Worm (Caenorhabditis elegans): ENCODE data around the gene srh-118.

The srh-118 gene

ce11 chrV:17500055-17500454 lies 4.1 kb upstream of the srh-118 start:
- TF ChIP-seq ceh-44 (GFP tag; IDR thresholded peaks at IDR 0.05) (0 out of 2 replicates have a peak, but pooled peaks have one; percentile 25), set-16 (GFP tag; IDR thresholded peaks at IDR 0.05) (peak; percentile 65), lin-1 (GFP tag; IDR thresholded peaks at IDR 0.05) (no peak), pha-4 (GFP tag; IDR thresholded peaks at IDR 0.05) (no peak), pha-4 (tag; optimal IDR thresholded peaks at IDR 0.05) (no peak), spr-1 (tag; optimal IDR thresholded peaks at IDR 0.05) (no peak), Y48G9A.11 (GFP tag; IDR thresholded peaks at IDR 0.05) (no peak), F49E8.2 (tag; optimal IDR thresholded peaks at IDR 0.05; ENCODE audit: borderline replicate concordance) (no peak), duxl-1 (tag; optimal IDR thresholded peaks at IDR 0.05; ENCODE audit: poor library complexity) (no peak)

- TF ChIP-seq daf-19 (GFP tag; conservative IDR thresholded peaks at IDR 0.05): no peak
- no peak for TF ChIP-seq ceh-32 (tag; optimal IDR thresholded peaks at IDR 0.05; ENCODE audit: poor library complexity)
- no peak for TF ChIP-seq ZK337.2 (GFP tag; IDR thresholded peaks at IDR 0.05)
- TF ChIP-seq mxl-2 (GFP tag; conservative IDR thresholded peaks at IDR 0.05): no peak
- no peak for TF ChIP-seq ztf-11 (tag; optimal IDR thresholded peaks at IDR 0.05)
- TF ChIP-seq Y75B8A.6 (GFP tag; IDR thresholded peaks at IDR 0.05): no peak
- no peak for TF ChIP-seq mdl-1 (tag; optimal IDR thresholded peaks at IDR 0.05)
- TF ChIP-seq nhr-10 (tag; optimal IDR thresholded peaks at IDR 0.05): no peak
- no peak for TF ChIP-seq rbr-2 (tag; optimal IDR thresholded peaks at IDR 0.05)
- no peak for TF ChIP-seq dpl-1 (GFP tag; optimal IDR thresholded peaks at IDR 0.05)
- no peak for TF ChIP-seq dmd-8 (GFP tag; IDR thresholded peaks at IDR 0.05)
- TF ChIP-seq dve-1 (tag; optimal IDR thresholded peaks at IDR 0.05; ENCODE audit: insufficient read depth): no peak
Observed at ce11 chrV:17493732-17494131, 2.2 kb downstream of the srh-118 start, which contains the start of gene fbxa-102. Gene fbxa-102 (minus strand): TSS chrV:17493832.

- TF ChIP-seq lin-1 (GFP tag; IDR thresholded peaks at IDR 0.05) (no peak), aha-1 (tag) (peak; percentile 8)
Observed at ce11 chrV:17486034-17486433, 9.9 kb downstream of the srh-118 start, which contains the start of gene scl-24. Gene scl-24 (plus strand): TSS chrV:17486334.

- TF ChIP-seq lir-3 (tag; optimal IDR thresholded peaks at IDR 0.05) (no peak), ceh-82 (tag; optimal IDR thresholded peaks at IDR 0.05) (no peak), rbr-2 (tag; optimal IDR thresholded peaks at IDR 0.05) (no peak), pha-4 (GFP tag; IDR thresholded peaks at IDR 0.05) (no peak), pha-4 (tag; optimal IDR thresholded peaks at IDR 0.05) (no peak), mdt-29 (GFP tag; IDR thresholded peaks at IDR 0.05) (no peak), D1046.2 (GFP tag; IDR thresholded peaks at IDR 0.05) (no peak), ceh-62 (tag; optimal IDR thresholded peaks at IDR 0.05) (no peak), daf-16 (GFP tag; optimal IDR thresholded peaks at IDR 0.05) (no peak), daf-16 (tag; optimal IDR thresholded peaks at IDR 0.05) (no peak), lin-13 (GFP tag; optimal IDR thresholded peaks at IDR 0.05) (no peak), jun-1 (tag; optimal IDR thresholded peaks at IDR 0.05) (no peak), mxl-2 (GFP tag; conservative IDR thresholded peaks at IDR 0.05) (no peak), ama-1 (optimal IDR thresholded peaks at IDR 0.05) (no peak), Y105C5A.15 (GFP tag; IDR thresholded peaks at IDR 0.05) (no peak), set-16 (GFP tag; IDR thresholded peaks at IDR 0.05) (no peak), T20F7.1 (GFP tag; optimal IDR thresholded peaks at IDR 0.05) (no peak), fkh-10 (GFP tag; optimal IDR thresholded peaks at IDR 0.05) (no peak)
Observed at ce11 chrV:17485078-17485477, 10.9 kb downstream of the srh-118 start, which contains the start of gene srh-111. Gene srh-111 (minus strand): TSS chrV:17485178.

- TF ChIP-seq nhr-76 (tag; optimal IDR thresholded peaks at IDR 0.05) (no peak), Y5F2A.4 (GFP tag; optimal IDR thresholded peaks at IDR 0.05) (no peak), nhr-41 (GFP tag; IDR thresholded peaks at IDR 0.05) (no peak), F49E8.2 (tag; optimal IDR thresholded peaks at IDR 0.05; ENCODE audit: borderline replicate concordance) (no peak), madf-9 (GFP tag; conservative IDR thresholded peaks at IDR 0.05) (no peak), zfp-2 (tag; optimal IDR thresholded peaks at IDR 0.05) (no peak), dmd-6 (GFP tag; IDR thresholded peaks at IDR 0.05) (no peak), mes-2 (tag; optimal IDR thresholded peaks at IDR 0.05; ENCODE audit: poor library complexity, severe bottlenecking) (no peak)
Observed at ce11 chrV:17476490-17476889, 19.5 kb downstream of the srh-118 start, which contains the start of gene srbc-61. Gene srbc-61 (plus strand): TSS chrV:17476790.
